Fruit fly (Drosophila melanogaster): ENCODE data around the gene CG10650.
A peak's percentile ranks its signal among the peaks of the same experiment; 100 is the strongest.

CG10650 gene

DNA sequence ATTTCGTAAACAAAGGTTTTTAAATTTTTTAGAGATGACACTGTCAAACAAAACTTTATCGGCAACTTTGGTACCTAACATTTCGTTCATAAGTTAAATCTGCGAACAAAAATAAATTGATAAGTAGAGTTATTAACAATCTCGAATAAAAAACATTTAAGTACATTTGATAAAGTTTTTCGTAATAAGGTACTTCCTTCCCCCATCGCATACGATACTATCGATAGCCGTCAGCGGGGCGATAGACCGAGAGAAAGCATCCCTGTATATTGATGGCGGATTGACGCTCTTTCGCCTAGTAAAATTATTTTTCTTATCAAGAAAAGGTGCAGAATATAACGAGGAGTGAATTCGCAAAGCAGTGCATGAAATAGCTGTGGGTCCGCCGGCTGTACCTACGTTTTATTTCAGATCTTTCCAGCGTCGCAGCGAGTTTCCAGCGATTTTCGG lies 49.4 kb upstream of the CG10650 start, which contains the start of the genes Ttc19 and Acn (continued):
- TF ChIP-seq vnd (GFP tag; IDR thresholded peaks at IDR 0.05; ENCODE audit: partially characterized antibody) (peak; percentile 96), CG8089 (GFP tag; optimal IDR thresholded peaks at IDR 0.05) (peak; percentile 81), CG14050 (GFP tag; IDR thresholded peaks at IDR 0.05) (peak; percentile 68), CG8281 (tag; optimal IDR thresholded peaks at IDR 0.05) (peak; percentile 98), CG13296 (GFP tag; optimal IDR thresholded peaks at IDR 0.05) (peak; percentile 75), pzg (GFP tag; optimal IDR thresholded peaks at IDR 0.05) (peak; percentile 73), scrt (GFP tag; optimal IDR thresholded peaks at IDR 0.05) (no peak), sd (tag; optimal IDR thresholded peaks at IDR 0.05) (no peak), CG18262 (tag; optimal IDR thresholded peaks at IDR 0.05) (peak; percentile 82), shn (GFP tag; optimal IDR thresholded peaks at IDR 0.05) (peak; percentile 90), CG13287 (GFP tag; IDR thresholded peaks at IDR 0.05; ENCODE audit: partially characterized antibody) (peak; percentile 95), fd64A (GFP tag; optimal IDR thresholded peaks at IDR 0.05) (no peak), Bgb (GFP tag; IDR thresholded peaks at IDR 0.05; ENCODE audit: partially characterized antibody) (peak; percentile 95), CG9932 (GFP tag; IDR thresholded peaks at IDR 0.05) (peak; percentile 92), Sox102F (GFP tag; optimal IDR thresholded peaks at IDR 0.05) (peak; percentile 86), CG10462 (GFP tag; optimal IDR thresholded peaks at IDR 0.05) (peak; percentile 80), MESR4 (GFP tag; optimal IDR thresholded peaks at IDR 0.05) (peak; percentile 80), CG9215 (GFP tag; IDR thresholded peaks at IDR 0.05) (peak; percentile 79), peb (GFP tag; IDR thresholded peaks at IDR 0.05) (peak; percentile 50; the same call in 1 of the 2 replicates), CG30403 (GFP tag; optimal IDR thresholded peaks at IDR 0.05) (peak; percentile 92), CG13624 (GFP tag; optimal IDR thresholded peaks at IDR 0.05) (peak; percentile 92), ab (GFP tag; optimal IDR thresholded peaks at IDR 0.05) (peak; percentile 69), unc-4 (GFP tag; IDR thresholded peaks at IDR 0.05; ENCODE audit: partially characterized antibody) (peak; percentile 92), wek (GFP tag; optimal IDR thresholded peaks at IDR 0.05) (peak; percentile 76), tll (GFP tag; optimal IDR thresholded peaks at IDR 0.05) (no peak), CG9817 (tag; optimal IDR thresholded peaks at IDR 0.05) (peak; percentile 88), tap (tag; optimal IDR thresholded peaks at IDR 0.05) (peak; percentile 63), ssp (GFP tag; IDR thresholded peaks at IDR 0.05) (peak; percentile 82), CG16863 (GFP tag; optimal IDR thresholded peaks at IDR 0.05) (peak; percentile 89), fd96Cb (tag; optimal IDR thresholded peaks at IDR 0.05) (peak; percentile 60), CG7963 (GFP tag; IDR thresholded peaks at IDR 0.05; ENCODE audit: partially characterized antibody) (peak; percentile 92), Gug (GFP tag; IDR thresholded peaks at IDR 0.05) (peak; percentile 83; the same call in 3 of the 4 replicates), CG17612 (GFP tag; IDR thresholded peaks at IDR 0.05) (peak; percentile 34; the same call in 1 of the 2 replicates), CG3726 (GFP tag; IDR thresholded peaks at IDR 0.05) (peak; percentile 62; the same call in 1 of the 3 replicates), CG12769 (tag; optimal IDR thresholded peaks at IDR 0.05) (no peak), Doc2 (GFP tag; IDR thresholded peaks at IDR 0.05) (no peak), eve (GFP tag; optimal IDR thresholded peaks at IDR 0.05) (no peak), twi (tag; optimal IDR thresholded peaks at IDR 0.05) (peak; percentile 60), run (tag; optimal IDR thresholded peaks at IDR 0.05) (no peak), insv (GFP tag; optimal IDR thresholded peaks at IDR 0.05) (peak in 1 of 2 experiments; percentile 66), CG30020 (tag; optimal IDR thresholded peaks at IDR 0.05) (peak; percentile 83), seq (GFP tag; IDR thresholded peaks at IDR 0.05) (peak; percentile 73), CG1233 (GFP tag; optimal IDR thresholded peaks at IDR 0.05) (peak; percentile 76), amos (GFP tag; IDR thresholded peaks at IDR 0.05; ENCODE audit: partially characterized antibody) (peak; percentile 95), CG14667 (GFP tag; IDR thresholded peaks at IDR 0.05) (peak; percentile 77), CG18764 (GFP tag; optimal IDR thresholded peaks at IDR 0.05) (peak; percentile 63), repo (GFP tag; optimal IDR thresholded peaks at IDR 0.05) (peak; percentile 84), CG2116 (GFP tag; optimal IDR thresholded peaks at IDR 0.05) (peak; percentile 99), Hey (tag; optimal IDR thresholded peaks at IDR 0.05) (no peak)

Measured in whole organism, embryonic.